Worm (Caenorhabditis elegans): Measurements from ENCODE around the gene F18A1.7.

The F18A1.7 gene

ce11 chrII:7642016-7642653, 21.4 kb downstream of the F18A1.7 start:
- no peak for TF ChIP-seq ceh-28 (tag; optimal IDR thresholded peaks at IDR 0.05)
- TF ChIP-seq hif-1 (tag; optimal IDR thresholded peaks at IDR 0.05): peak in 1 of 2 experiments; percentile 67
- no peak for TF ChIP-seq ama-1 (optimal IDR thresholded peaks at IDR 0.05)
- no peak for TF ChIP-seq lin-1 (GFP tag; IDR thresholded peaks at IDR 0.05)
- no peak for TF ChIP-seq Y75B8A.6 (GFP tag; IDR thresholded peaks at IDR 0.05)
- no peak for TF ChIP-seq skn-1 (tag; optimal IDR thresholded peaks at IDR 0.05)
- no peak for TF ChIP-seq daf-8 (GFP tag; IDR thresholded peaks at IDR 0.05)
- TF ChIP-seq unc-39 (tag; optimal IDR thresholded peaks at IDR 0.05): no peak
- no peak for TF ChIP-seq nhr-25 (tag; optimal IDR thresholded peaks at IDR 0.05; ENCODE audit: borderline replicate concordance, insufficient read depth)
- TF ChIP-seq lin-29 (GFP tag; IDR thresholded peaks at IDR 0.05): no peak
- no peak for TF ChIP-seq nhr-10 (tag; optimal IDR thresholded peaks at IDR 0.05)
- TF ChIP-seq dpl-1 (GFP tag; optimal IDR thresholded peaks at IDR 0.05): no peak
- no peak for TF ChIP-seq pqm-1 (tag; optimal IDR thresholded peaks at IDR 0.05)
- no peak for TF ChIP-seq tag-97 (GFP tag; IDR thresholded peaks at IDR 0.05)
- TF ChIP-seq nhr-42 (GFP tag; IDR thresholded peaks at IDR 0.05): no peak
- TF ChIP-seq lir-3 (tag; optimal IDR thresholded peaks at IDR 0.05): no peak
- TF ChIP-seq lin-39 (tag; optimal IDR thresholded peaks at IDR 0.05): peak; percentile 61
- peak; percentile 70 for TF ChIP-seq mep-1 (tag; optimal IDR thresholded peaks at IDR 0.05)
- TF ChIP-seq lin-38 (GFP tag; IDR thresholded peaks at IDR 0.05): peak; percentile 8; the same call in 1 of the 2 replicates
- TF ChIP-seq ctbp-1 (GFP tag; IDR thresholded peaks at IDR 0.05): peak; percentile 84
- no peak for TF ChIP-seq ztf-11 (tag; optimal IDR thresholded peaks at IDR 0.05)
- TF ChIP-seq ceh-20 (GFP tag; IDR thresholded peaks at IDR 0.05): peak; percentile 45; the same call in 1 of the 2 replicates
- no peak for TF ChIP-seq ceh-62 (tag; optimal IDR thresholded peaks at IDR 0.05)
- TF ChIP-seq mxl-2 (GFP tag; conservative IDR thresholded peaks at IDR 0.05): no peak
- TF ChIP-seq gei-8 (GFP tag; optimal IDR thresholded peaks at IDR 0.05): no peak
- peak; percentile 47 to 87 for TF ChIP-seq mdl-1 (tag; optimal IDR thresholded peaks at IDR 0.05)
- TF ChIP-seq pha-4 (GFP tag; IDR thresholded peaks at IDR 0.05): no peak
- TF ChIP-seq pha-4 (tag; optimal IDR thresholded peaks at IDR 0.05): no peak
- TF ChIP-seq nhr-77 (tag; optimal IDR thresholded peaks at IDR 0.05): no peak
- no peak for TF ChIP-seq ZK546.5 (tag; optimal IDR thresholded peaks at IDR 0.05)
- no peak for TF ChIP-seq duxl-1 (tag; optimal IDR thresholded peaks at IDR 0.05; ENCODE audit: poor library complexity)
- no peak for TF ChIP-seq sdz-12 (GFP tag; optimal IDR thresholded peaks at IDR 0.05)
- TF ChIP-seq ceh-44 (GFP tag; IDR thresholded peaks at IDR 0.05): no peak
- TF ChIP-seq nhr-111 (GFP tag; optimal IDR thresholded peaks at IDR 0.05): no peak
- no peak for TF ChIP-seq daf-19 (GFP tag; conservative IDR thresholded peaks at IDR 0.05)
- no peak for TF ChIP-seq F49E8.2 (tag; optimal IDR thresholded peaks at IDR 0.05; ENCODE audit: borderline replicate concordance)
- TF ChIP-seq jun-1 (tag; optimal IDR thresholded peaks at IDR 0.05): no peak
- no peak for TF ChIP-seq mdt-29 (GFP tag; IDR thresholded peaks at IDR 0.05)
- no peak for TF ChIP-seq zfp-2 (tag; optimal IDR thresholded peaks at IDR 0.05)
- peak; percentile 83 for TF ChIP-seq rbr-2 (tag; optimal IDR thresholded peaks at IDR 0.05)
- TF ChIP-seq nhr-28 (tag; optimal IDR thresholded peaks at IDR 0.05): no peak
- TF ChIP-seq nhr-6 (tag; optimal IDR thresholded peaks at IDR 0.05): no peak
- peak in 1 of 2 experiments; percentile 80 for TF ChIP-seq daf-16 (GFP tag; optimal IDR thresholded peaks at IDR 0.05)
- no peak for TF ChIP-seq daf-16 (tag; optimal IDR thresholded peaks at IDR 0.05)
- no peak for TF ChIP-seq Y48G9A.11 (GFP tag; IDR thresholded peaks at IDR 0.05)
- TF ChIP-seq ceh-32 (tag; optimal IDR thresholded peaks at IDR 0.05; ENCODE audit: poor library complexity): no peak
- TF ChIP-seq daf-12 (tag; optimal IDR thresholded peaks at IDR 0.05): no peak
- TF ChIP-seq spr-3 (GFP tag; optimal IDR thresholded peaks at IDR 0.05): no peak
- TF ChIP-seq vab-7 (GFP tag; IDR thresholded peaks at IDR 0.05): peak; percentile 31; the same call in 1 of the 2 replicates
- TF ChIP-seq spr-1 (tag; optimal IDR thresholded peaks at IDR 0.05): peak; percentile 13
- no peak for TF ChIP-seq lin-15B (tag; optimal IDR thresholded peaks at IDR 0.05)
- TF ChIP-seq dmd-6 (GFP tag; IDR thresholded peaks at IDR 0.05): peak; percentile 36

Measured in whole organism, L4 larva.